Worm (Caenorhabditis elegans) whole organism, young adult: ENCODE measurements around the gene hcp-2.
A peak's percentile ranks its signal among the peaks of the same experiment; 100 is the strongest.

ENCODE experiments used
- B0035.1 ChIP-seq: sonication (generic microtip); optimal IDR thresholded peaks from 2 replicates; lab custom pipeline; 2016; ENCODE audit warnings: missing genetic modification characterization, mild to moderate bottlenecking, missing compliant biosample characterization, missing genotype, missing genetic modification reagents
- F22D6.2 ChIP-seq: sonication (generic microtip); optimal IDR thresholded peaks from 2 replicates; lab custom pipeline; 2016; ENCODE audit warnings: mild to moderate bottlenecking, missing genetic modification characterization, missing compliant biosample characterization
- F37B4.10 ChIP-seq: fragments of 200-800 bp; sonication (Bioruptor generic); IDR thresholded peaks from 2 replicates; pipeline ENCODE4 v1.3.6; 2022; ENCODE audit warnings: missing genetic modification characterization, missing compliant biosample characterization
- T07F8.4 ChIP-seq: sonication (generic microtip); optimal IDR thresholded peaks from 2 replicates; lab custom pipeline; 2016; ENCODE audit warnings: mild to moderate bottlenecking, missing genetic modification characterization, moderate library complexity, missing compliant biosample characterization
- Y53G8AR.9 ChIP-seq: fragments of 200-800 bp; sonication (Bioruptor generic); conservative IDR thresholded peaks from 2 replicates; pipeline ENCODE4 v1.3.6; 2022; ENCODE audit warnings: missing genetic modification reagents, missing genetic modification characterization, missing compliant biosample characterization
- Y95B8A.8 ChIP-seq: fragments of 200-800 bp; sonication (Bioruptor generic); IDR thresholded peaks from 2 replicates; pipeline ENCODE4 v1.3.6; 2022; ENCODE audit warnings: missing genetic modification reagents, missing genetic modification characterization, missing compliant biosample characterization
- ama-1 ChIP-seq, 3 experiments: fragments of 150-350 bp in 1 of 3; sonication (generic microtip) in 2 of 3; optimal IDR thresholded peaks; 2 replicates each; lab custom pipeline; 2014 to 2018; ENCODE audit warnings: missing biosample characterization in 2 of 3, missing genetic modification characterization in 2 of 3, missing genetic modification reagents in 2 of 3
- atf-7 ChIP-seq: sonication (generic microtip); optimal IDR thresholded peaks from 2 replicates; lab custom pipeline; 2017; ENCODE audit warnings: mild to moderate bottlenecking, missing genetic modification characterization, missing compliant biosample characterization
- attf-5 ChIP-seq: fragments of 200-800 bp; sonication (Bioruptor generic); optimal IDR thresholded peaks from 2 replicates; lab custom pipeline; 2018; ENCODE audit warnings: mild to moderate bottlenecking, missing genetic modification characterization, missing compliant biosample characterization
- attf-6 ChIP-seq: fragments of 200-800 bp; sonication (Bioruptor generic); IDR thresholded peaks from 2 replicates; pipeline ENCODE4 v1.3.6; 2022; ENCODE audit warnings: missing genetic modification reagents, missing genetic modification characterization, missing compliant biosample characterization
- ceh-40 ChIP-seq: fragments of 200-800 bp; sonication (Bioruptor generic); IDR thresholded peaks from 2 replicates; pipeline ENCODE4 v1.3.6; 2022; ENCODE audit warnings: missing genetic modification characterization, missing compliant biosample characterization
- ceh-91 ChIP-seq: fragments of 200-800 bp; sonication (Bioruptor generic); IDR thresholded peaks from 2 replicates; pipeline ENCODE4 v1.3.6; 2022; ENCODE audit warnings: missing genetic modification reagents, missing genetic modification characterization, missing compliant biosample characterization
- dox-1 ChIP-seq: fragments of 200-800 bp; sonication (Bioruptor generic); IDR thresholded peaks from 2 replicates; pipeline ENCODE4 v1.3.6; 2022; ENCODE audit warnings: missing genetic modification reagents, missing genetic modification characterization, missing compliant biosample characterization
- egl-44 ChIP-seq: fragments of 200-800 bp; sonication (Bioruptor generic); IDR thresholded peaks from 2 replicates; pipeline ENCODE4 v1.3.6; 2022; ENCODE audit warnings: missing genetic modification reagents, missing genetic modification characterization, missing compliant biosample characterization
- egrh-3 ChIP-seq: fragments of 200-800 bp; sonication (Bioruptor generic); IDR thresholded peaks from 2 replicates; pipeline ENCODE4 v1.3.6; 2022; ENCODE audit warnings: missing genetic modification reagents, missing genetic modification characterization, missing compliant biosample characterization
- fkh-3 ChIP-seq: sonication (generic microtip); optimal IDR thresholded peaks from 2 replicates; lab custom pipeline; 2016; ENCODE audit warnings: mild to moderate bottlenecking, missing genetic modification characterization, missing compliant biosample characterization
- hlh-12 ChIP-seq: sonication (generic microtip); optimal IDR thresholded peaks from 2 replicates; lab custom pipeline; 2016; ENCODE audit warnings: missing genetic modification characterization, missing compliant biosample characterization
- hmg-20 ChIP-seq: fragments of 200-800 bp; sonication (Bioruptor generic); IDR thresholded peaks from 2 replicates; pipeline ENCODE4 v1.3.6; 2022; ENCODE audit warnings: missing genetic modification reagents, missing genetic modification characterization, missing compliant biosample characterization
- hsf-1 ChIP-seq: fragments of 200-800 bp; sonication (Bioruptor generic); IDR thresholded peaks from 2 replicates; pipeline ENCODE4 v1.3.6; 2022; ENCODE audit warnings: missing genetic modification reagents, missing genetic modification characterization, missing compliant biosample characterization
- lin-35 ChIP-seq, 3 experiments: fragments of 150-350 bp in 2 of 3; sonication (generic microtip) in 1 of 3; optimal IDR thresholded peaks; 2 replicates each; lab custom pipeline; 2014 to 2018; ENCODE audit warnings: missing biosample characterization in 3 of 3, missing genetic modification characterization in 3 of 3, missing genetic modification reagents in 3 of 3
- lin-40 ChIP-seq: sonication (generic microtip); optimal IDR thresholded peaks from 2 replicates; lab custom pipeline; 2016; ENCODE audit warnings: missing genetic modification characterization, mild to moderate bottlenecking, missing compliant biosample characterization, missing genotype, missing genetic modification reagents
- lin-54 ChIP-seq: fragments of 200-800 bp; sonication (Bioruptor generic); optimal IDR thresholded peaks from 2 replicates; lab custom pipeline; 2018; ENCODE audit warnings: mild to moderate bottlenecking, missing genetic modification characterization, missing compliant biosample characterization
- lir-1 ChIP-seq: fragments of 200-800 bp; sonication (Bioruptor generic); conservative IDR thresholded peaks from 2 replicates; pipeline ENCODE4 v1.3.6; 2022; ENCODE audit warnings: missing genetic modification reagents, missing genetic modification characterization, missing compliant biosample characterization
- lsy-27 ChIP-seq: sonication (generic microtip); optimal IDR thresholded peaks from 2 replicates; lab custom pipeline; 2017; ENCODE audit warnings: missing genetic modification characterization, mild to moderate bottlenecking, missing compliant biosample characterization, antibody characterized with exemption, missing genotype, borderline replicate concordance; ENCODE audit not compliant: insufficient read depth
- madf-10 ChIP-seq: sonication (generic microtip); optimal IDR thresholded peaks from 2 replicates; lab custom pipeline; 2016; ENCODE audit warnings: mild to moderate bottlenecking, missing genetic modification characterization, missing compliant biosample characterization
- madf-8 ChIP-seq: fragments of 200-800 bp; sonication (Bioruptor generic); conservative IDR thresholded peaks from 2 replicates; pipeline ENCODE4 v1.3.6; 2022; ENCODE audit warnings: missing genetic modification reagents, missing genetic modification characterization, missing compliant biosample characterization
- mcd-1 ChIP-seq: fragments of 200-800 bp; sonication (Bioruptor generic); IDR thresholded peaks from 2 replicates; pipeline ENCODE4 v1.3.6; 2022; ENCODE audit warnings: missing genetic modification reagents, missing genetic modification characterization, missing compliant biosample characterization
- mes-4 ChIP-seq: sonication (generic microtip); optimal IDR thresholded peaks from 2 replicates; lab custom pipeline; 2016; ENCODE audit warnings: missing genotype, missing genetic modification characterization, missing compliant biosample characterization
- nfya-1 ChIP-seq: sonication (generic microtip); optimal IDR thresholded peaks from 2 replicates; lab custom pipeline; 2017; ENCODE audit warnings: antibody characterized with exemption, missing compliant biosample characterization, missing genetic modification characterization, borderline replicate concordance; ENCODE audit not compliant: insufficient read depth
- nfya-2 ChIP-seq: fragments of 200-800 bp; sonication (Bioruptor generic); IDR thresholded peaks from 2 replicates; pipeline ENCODE4 v1.3.6; 2022; ENCODE audit warnings: missing genetic modification reagents, missing genetic modification characterization, missing compliant biosample characterization
- nfyb-1 ChIP-seq: fragments of 200-800 bp; sonication (Bioruptor generic); IDR thresholded peaks from 2 replicates; pipeline ENCODE4 v1.3.6; 2022; ENCODE audit warnings: missing genetic modification reagents, missing genetic modification characterization, missing compliant biosample characterization
- nhr-179 ChIP-seq: sonication (generic microtip); optimal IDR thresholded peaks from 2 replicates; lab custom pipeline; 2016; ENCODE audit warnings: mild to moderate bottlenecking, missing genetic modification characterization, missing compliant biosample characterization
- nhr-27 ChIP-seq: fragments of 200-800 bp; sonication (Bioruptor generic); optimal IDR thresholded peaks from 2 replicates; lab custom pipeline; 2018; ENCODE audit warnings: mild to moderate bottlenecking, missing genetic modification characterization, moderate library complexity, missing compliant biosample characterization
- nhr-80 ChIP-seq: sonication (generic microtip); optimal IDR thresholded peaks from 2 replicates; lab custom pipeline; 2016; ENCODE audit warnings: missing genetic modification characterization, missing compliant biosample characterization
- nhr-90 ChIP-seq: sonication (generic microtip); optimal IDR thresholded peaks from 2 replicates; lab custom pipeline; 2016; ENCODE audit warnings: missing genotype, mild to moderate bottlenecking, missing genetic modification characterization, missing compliant biosample characterization
- rpc-1 ChIP-seq, 2 experiments: fragments of 150-350 bp in 1 of 2; sonication (generic microtip) in 1 of 2; optimal IDR thresholded peaks; 2 replicates each; lab custom pipeline; 2014 to 2018; ENCODE audit warnings: missing biosample characterization in 1 of 2, missing genetic modification characterization in 1 of 2, missing genetic modification reagents in 1 of 2, missing genotype in 1 of 2
- snpc-1.3 ChIP-seq: sonication (generic microtip); optimal IDR thresholded peaks from 2 replicates; lab custom pipeline; 2017; ENCODE audit warnings: missing genetic modification characterization, mild to moderate bottlenecking, missing compliant biosample characterization, antibody characterized with exemption, moderate library complexity, missing genotype, missing genetic modification reagents; ENCODE audit not compliant: insufficient read depth
- somi-1 ChIP-seq: fragments of 200-800 bp; sonication (Bioruptor generic); optimal IDR thresholded peaks from 2 replicates; lab custom pipeline; 2018; ENCODE audit warnings: mild to moderate bottlenecking, missing genetic modification characterization, missing compliant biosample characterization
- ztf-28 ChIP-seq: fragments of 200-800 bp; sonication (Bioruptor generic); IDR thresholded peaks from 2 replicates; pipeline ENCODE4 v1.3.6; 2022; ENCODE audit warnings: missing genetic modification reagents, missing genetic modification characterization, missing compliant biosample characterization

Gene hcp-2

ce11 chrV:9632348-9632747 is 13.3 kb upstream of the hcp-2 start:
- TF ChIP-seq F37B4.10 (peak; percentile 82; the same call in 1 of the 2 replicates), nfya-2 (GFP tag; lab: Robert Waterston, UW) (no peak), T07F8.4 (tag; lab: Kevin White, UChicago) (no peak), hlh-12 (no peak), nfyb-1 (GFP tag; lab: Robert Waterston, UW) (no peak), snpc-1.3 (tag; lab: Kevin White, UChicago) (no peak), hmg-20 (GFP tag; lab: Robert Waterston, UW) (no peak), mcd-1 (GFP tag; lab: Robert Waterston, UW) (peak; percentile 34; the same call in 1 of the 2 replicates), Y95B8A.8 (no peak), nhr-80 (tag; lab: Kevin White, UChicago) (no peak), ceh-40 (GFP tag; lab: Robert Waterston, UW) (no peak), attf-6 (GFP tag; lab: Robert Waterston, UW) (no peak), rpc-1 (optimal IDR thresholded peaks at IDR 0.05; lab: Kevin White, UChicago) (no peak), rpc-1 (tag; optimal IDR thresholded peaks at IDR 0.05; lab: Kevin White, UChicago) (no peak), dox-1 (0 out of 2 replicates have a peak, but pooled peaks have one; percentile 17), lin-54 (GFP tag; lab: Kevin White, UChicago) (no peak), atf-7 (tag; lab: Kevin White, UChicago) (no peak), attf-5 (GFP tag; lab: Kevin White, UChicago) (no peak), egl-44 (no peak), ceh-91 (GFP tag; lab: Robert Waterston, UW) (no peak), lsy-27 (no peak), egrh-3 (GFP tag; lab: Robert Waterston, UW) (peak; percentile 97), somi-1 (GFP tag; lab: Kevin White, UChicago) (no peak), ama-1 (optimal IDR thresholded peaks at IDR 0.05; lab: Kevin White, UChicago) (no peak), ama-1 (GFP tag; optimal IDR thresholded peaks at IDR 0.05; lab: Kevin White, UChicago) (no peak), nfya-1 (tag; lab: Kevin White, UChicago) (no peak)

ce11 chrV:9633313-9633712 is 12.3 kb upstream of the hcp-2 start, which contains the start of gene col-147:
col-147 (minus strand) TSS chrV:9633338.
- TF ChIP-seq lir-1 = no peak
- TF ChIP-seq mes-4 = no peak
- TF ChIP-seq lin-35 (GFP tag; optimal IDR thresholded peaks at IDR 0.05; lab: Kevin White, UChicago) = no peak
- no peak for TF ChIP-seq nhr-27 (tag; lab: Kevin White, UChicago)
- no peak for TF ChIP-seq nhr-90
- no peak for TF ChIP-seq nhr-179 (tag; lab: Kevin White, UChicago)
- no peak for TF ChIP-seq madf-8 (GFP tag; lab: Robert Waterston, UW)

ce11 chrV:9651294-9651693 is 5.6 kb downstream of the hcp-2 start, which contains the start of gene T06E4.21:
T06E4.21 (plus strand) TSS chrV:9651594.
- TF ChIP-seq madf-10 (tag; lab: Kevin White, UChicago) (no peak), Y53G8AR.9 (GFP tag; lab: Robert Waterston, UW) (no peak), lin-40 (tag; lab: Kevin White, UChicago) (no peak), F22D6.2 (tag; lab: Kevin White, UChicago) (no peak), ztf-28 (GFP tag; lab: Robert Waterston, UW) (no peak), B0035.1 (tag; lab: Kevin White, UChicago) (no peak), T07F8.4 (tag; lab: Kevin White, UChicago) (no peak), fkh-3 (tag; lab: Kevin White, UChicago) (no peak), hsf-1 (GFP tag; lab: Robert Waterston, UW) (no peak)
